Worm (Caenorhabditis elegans): ENCODE results near the gene T06E8.8.

ce11 chrV:10054872-10055271, 11.3 kb downstream of the T06E8.8 start, which contains the start of gene yif-1:
- no peak for TF ChIP-seq flh-1 (GFP tag; optimal IDR thresholded peaks at IDR 0.05)
- no peak for TF ChIP-seq snpc-4 (tag; optimal IDR thresholded peaks at IDR 0.05)
- TF ChIP-seq ces-1 (GFP tag; optimal IDR thresholded peaks at IDR 0.05), result peak; percentile 88
- no peak for TF ChIP-seq sem-2 (GFP tag; optimal IDR thresholded peaks at IDR 0.05)
- no peak for TF ChIP-seq blmp-1 (tag; optimal IDR thresholded peaks at IDR 0.05)
- no peak for TF ChIP-seq nhr-237 (tag; optimal IDR thresholded peaks at IDR 0.05)
- TF ChIP-seq unc-62 (GFP tag; optimal IDR thresholded peaks at IDR 0.05), result no peak
- TF ChIP-seq lsy-2 (tag; optimal IDR thresholded peaks at IDR 0.05), result peak; percentile 88
- no peak for TF ChIP-seq nhr-2 (tag; optimal IDR thresholded peaks at IDR 0.05)
- no peak for TF ChIP-seq nhr-76 (tag; optimal IDR thresholded peaks at IDR 0.05)
- TF ChIP-seq elt-3 (tag; optimal IDR thresholded peaks at IDR 0.05), result no peak
- TF ChIP-seq ceh-83 (GFP tag; optimal IDR thresholded peaks at IDR 0.05), result no peak
- no peak for TF ChIP-seq pha-4 (tag; optimal IDR thresholded peaks at IDR 0.05)
- no peak for TF ChIP-seq lin-32 (GFP tag; optimal IDR thresholded peaks at IDR 0.05)

Measured in whole organism, mixed stage, embryonic.